Worm (Caenorhabditis elegans) whole organism, L2 larva: ENCODE data around the gene C29F7.10.

ENCODE experiments used
- ama-1 ChIP-seq: fragments of 150-350 bp; optimal IDR thresholded peaks from 2 replicates; lab custom pipeline; 2018; ENCODE audit warnings: inconsistent platforms
- blmp-1 ChIP-seq: sonication (generic microtip); optimal IDR thresholded peaks from 2 replicates; lab custom pipeline; 2017; ENCODE audit warnings: missing genetic modification characterization, mild to moderate bottlenecking, missing compliant biosample characterization, antibody characterized with exemption, moderate library complexity; ENCODE audit not compliant: insufficient read depth
- ceh-82 ChIP-seq: fragments of 150-350 bp; optimal IDR thresholded peaks from 2 replicates; lab custom pipeline; 2014; ENCODE audit warnings: missing biosample characterization, missing genetic modification characterization
- lin-13 ChIP-seq: fragments of 150-350 bp; optimal IDR thresholded peaks from 2 replicates; lab custom pipeline; 2014; ENCODE audit warnings: missing biosample characterization, missing genetic modification reagents, missing genetic modification characterization
- lsy-2 ChIP-seq, 2 experiments: fragments of 150-350 bp in 1 of 2; sonication (generic microtip) in 1 of 2; optimal IDR thresholded peaks; 2 replicates each; lab custom pipeline; 2014 to 2017; ENCODE audit warnings: missing biosample characterization in 2 of 2, missing genetic modification characterization in 2 of 2
- nhr-23 ChIP-seq: fragments of 150-350 bp; optimal IDR thresholded peaks from 2 replicates; lab custom pipeline; 2014; ENCODE audit warnings: missing biosample characterization, missing genetic modification reagents, missing genetic modification characterization
- nhr-237 ChIP-seq: fragments of 150-350 bp; optimal IDR thresholded peaks from 2 replicates; lab custom pipeline; 2014; ENCODE audit warnings: missing biosample characterization, missing genetic modification characterization
- sma-3 ChIP-seq: sonication (generic microtip); optimal IDR thresholded peaks from 2 replicates; lab custom pipeline; 2016; ENCODE audit warnings: missing genetic modification reagents, missing genetic modification characterization, missing compliant biosample characterization
- snpc-4 ChIP-seq: fragments of 150-350 bp; optimal IDR thresholded peaks from 2 replicates; lab custom pipeline; 2014; ENCODE audit warnings: missing biosample characterization, missing genetic modification characterization
- unc-39 ChIP-seq: fragments of 150-350 bp; optimal IDR thresholded peaks from 2 replicates; lab custom pipeline; 2014; ENCODE audit warnings: missing biosample characterization, missing genetic modification characterization
- unc-55 ChIP-seq: fragments of 150-350 bp; sonication (generic microtip); optimal IDR thresholded peaks from 3 replicates; lab custom pipeline; 2014; ENCODE audit warnings: missing biosample characterization, missing genetic modification reagents, missing genetic modification characterization
- ztf-4 ChIP-seq: fragments of 150-350 bp; optimal IDR thresholded peaks from 2 replicates; lab custom pipeline; 2014; ENCODE audit warnings: missing biosample characterization, missing genetic modification characterization

DNA sequence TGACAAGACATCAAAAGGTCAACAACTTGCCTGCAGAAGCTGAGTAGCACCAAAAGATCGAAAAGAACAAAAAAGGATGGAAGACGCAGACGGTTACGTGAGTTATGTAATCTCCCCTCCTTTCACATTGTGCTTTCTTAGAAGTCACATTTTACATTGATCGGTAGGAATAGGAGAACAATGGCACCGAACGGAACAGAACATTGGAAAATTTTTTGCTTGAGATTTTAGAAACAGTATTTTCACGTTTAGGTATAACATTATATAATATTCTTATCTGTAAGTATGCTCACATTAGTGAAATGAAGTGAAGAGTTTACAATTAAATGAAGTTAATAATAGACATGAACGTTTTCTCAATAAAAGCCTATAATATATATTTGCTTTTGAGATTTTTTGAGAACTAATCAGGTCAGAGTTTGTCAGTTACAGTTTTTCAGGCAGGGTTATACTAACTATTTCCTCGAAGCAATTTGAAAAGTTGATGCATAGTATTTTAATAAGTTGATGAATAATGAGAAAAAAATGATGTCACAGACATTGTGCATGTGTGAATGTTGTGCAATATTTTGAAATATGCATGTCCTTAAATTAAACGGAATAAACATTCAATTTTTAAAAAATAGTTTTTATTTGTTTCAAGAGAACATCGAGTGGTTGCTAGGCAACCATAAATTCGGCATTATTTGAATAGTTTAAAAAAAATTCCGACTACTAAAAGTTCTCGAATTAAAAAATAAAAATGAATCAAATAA is 50.1 kb downstream of the C29F7.10 start:
- TF ChIP-seq sma-3 (no peak), lsy-2 (tag; optimal IDR thresholded peaks at IDR 0.05; lab: Kevin White, UChicago) (no peak), blmp-1 (tag; lab: Kevin White, UChicago) (no peak), ztf-4 (tag; lab: Kevin White, UChicago) (no peak), unc-55 (GFP tag; lab: Kevin White, UChicago) (peak; percentile 36), nhr-23 (tag; lab: Kevin White, UChicago) (no peak), ama-1 (no peak), unc-39 (tag; lab: Kevin White, UChicago) (no peak), lin-13 (no peak), ceh-82 (tag; lab: Kevin White, UChicago) (no peak), nhr-237 (tag; lab: Kevin White, UChicago) (no peak), snpc-4 (tag; lab: Kevin White, UChicago) (no peak)
